Fruit fly (Drosophila melanogaster) whole organism, embryonic: ENCODE measurements around the gene Bsg.

ENCODE experiments used
- Adf1 ChIP-seq: fragments of 200-800 bp; sonication (Bioruptor generic); IDR thresholded peaks from 2 replicates; pipeline ENCODE4 v1.3.6; 2022; ENCODE audit warnings: missing biosample characterization, missing genetic modification characterization
- BEAF-32 ChIP-seq: fragments of 200-800 bp; sonication (Bioruptor generic); optimal IDR thresholded peaks from 3 replicates; lab custom pipeline; 2017; ENCODE audit warnings: missing biosample characterization, missing genetic modification characterization, mild to moderate bottlenecking, moderate library complexity, missing genetic modification reagents
- Bdp1 ChIP-seq: fragments of 200-800 bp; sonication (Bioruptor generic); optimal IDR thresholded peaks from 3 replicates; lab custom pipeline; 2016; ENCODE audit warnings: missing biosample characterization, missing genetic modification characterization
- CG10267 ChIP-seq: fragments of 200-800 bp; sonication (Bioruptor generic); optimal IDR thresholded peaks from 2 replicates; lab custom pipeline; 2018; ENCODE audit warnings: missing biosample characterization, mild to moderate bottlenecking, missing genetic modification characterization, moderate library complexity
- CG1529 ChIP-seq: fragments of 200-800 bp; sonication (Bioruptor generic); optimal IDR thresholded peaks from 3 replicates; lab custom pipeline; 2018; ENCODE audit warnings: missing biosample characterization, missing genetic modification characterization
- CG15514 ChIP-seq: fragments of 200-800 bp; sonication (Bioruptor generic); optimal IDR thresholded peaks from 3 replicates; lab custom pipeline; 2017; ENCODE audit warnings: missing biosample characterization, missing genetic modification characterization, mild to moderate bottlenecking, moderate library complexity, missing genetic modification reagents
- CG1603 ChIP-seq: fragments of 200-800 bp; sonication (Bioruptor generic); optimal IDR thresholded peaks from 2 replicates; lab custom pipeline; 2019; ENCODE audit warnings: missing biosample characterization, mild to moderate bottlenecking, missing genetic modification characterization, moderate library complexity
- CG17359 ChIP-seq: fragments of 200-800 bp; sonication (Bioruptor generic); optimal IDR thresholded peaks from 3 replicates; lab custom pipeline; 2018; ENCODE audit warnings: missing biosample characterization, mild to moderate bottlenecking, missing genetic modification characterization, moderate library complexity
- CG17802 ChIP-seq: fragments of 200-800 bp; sonication (Bioruptor generic); optimal IDR thresholded peaks from 2 replicates; lab custom pipeline; 2018; ENCODE audit warnings: missing biosample characterization, mild to moderate bottlenecking, missing genetic modification characterization, moderate library complexity
- CG30431 ChIP-seq: fragments of 200-800 bp; sonication (Bioruptor generic); optimal IDR thresholded peaks from 2 replicates; lab custom pipeline; 2017; ENCODE audit warnings: missing biosample characterization, missing genetic modification characterization
- CG34224 ChIP-seq: fragments of 200-800 bp; sonication (Bioruptor generic); IDR thresholded peaks from 3 replicates; pipeline ENCODE4 v1.3.6; 2022; ENCODE audit warnings: missing biosample characterization, missing genetic modification characterization; ENCODE audit not compliant: partially characterized antibody
- CG34376 ChIP-seq: fragments of 200-800 bp; sonication (Bioruptor generic); optimal IDR thresholded peaks from 2 replicates; lab custom pipeline; 2018; ENCODE audit warnings: missing biosample characterization, mild to moderate bottlenecking, missing genetic modification characterization
- CG6175 ChIP-seq: fragments of 200-800 bp; sonication (Bioruptor generic); IDR thresholded peaks from 3 replicates; pipeline ENCODE4 v1.3.6; 2022; ENCODE audit warnings: missing biosample characterization, missing genetic modification characterization
- CG6854 ChIP-seq: fragments of 200-800 bp; sonication (Bioruptor generic); optimal IDR thresholded peaks from 3 replicates; lab custom pipeline; 2017; ENCODE audit warnings: missing biosample characterization, mild to moderate bottlenecking, missing genetic modification characterization
- CG8924 ChIP-seq: fragments of 200-800 bp; optimal IDR thresholded peaks from 3 replicates; lab custom pipeline; 2019; ENCODE audit warnings: missing biosample characterization, mild to moderate bottlenecking, missing genetic modification characterization, moderate library complexity
- Chrac-16 ChIP-seq: fragments of 200-800 bp; sonication (Bioruptor generic); optimal IDR thresholded peaks from 3 replicates; lab custom pipeline; 2016; ENCODE audit warnings: missing biosample characterization, missing genetic modification characterization
- Dek ChIP-seq: fragments of 200-800 bp; sonication (Bioruptor generic); optimal IDR thresholded peaks from 3 replicates; lab custom pipeline; 2019; ENCODE audit warnings: missing biosample characterization, mild to moderate bottlenecking, missing genetic modification characterization, moderate library complexity
- Dip2 ChIP-seq: fragments of 200-800 bp; sonication (Bioruptor generic); IDR thresholded peaks from 2 replicates; pipeline ENCODE4 v1.3.6; 2022; ENCODE audit warnings: missing biosample characterization, missing genetic modification characterization
- Dll ChIP-seq: fragments of 200-800 bp; sonication (Bioruptor generic); IDR thresholded peaks from 4 replicates; pipeline ENCODE4 v1.3.6; 2022; ENCODE audit warnings: missing biosample characterization, missing genetic modification characterization; ENCODE audit not compliant: partially characterized antibody
- Doc3 ChIP-seq: fragments of 200-800 bp; sonication (Bioruptor generic); IDR thresholded peaks from 3 replicates; pipeline ENCODE4 v1.3.6; 2022; ENCODE audit warnings: missing biosample characterization, missing genetic modification characterization; ENCODE audit not compliant: partially characterized antibody
- Dp ChIP-seq: fragments of 200-800 bp; sonication (Bioruptor generic); optimal IDR thresholded peaks from 2 replicates; lab custom pipeline; 2018; ENCODE audit warnings: missing biosample characterization, mild to moderate bottlenecking, missing genetic modification characterization, moderate library complexity
- Ets65A ChIP-seq: fragments of 200-800 bp; sonication (Bioruptor generic); peaks from one replicate; lab custom pipeline; 2016; ENCODE audit warnings: missing biosample characterization, missing genetic modification characterization
- H15 ChIP-seq: fragments of 200-800 bp; sonication (Bioruptor generic); IDR thresholded peaks from 3 replicates; pipeline ENCODE4 v1.3.6; 2022; ENCODE audit warnings: missing biosample characterization, missing genetic modification characterization
- MTF-1 ChIP-seq: fragments of 200-800 bp; sonication (Bioruptor generic); optimal IDR thresholded peaks from 2 replicates; lab custom pipeline; 2018; ENCODE audit warnings: missing biosample characterization, mild to moderate bottlenecking, missing genetic modification characterization, borderline replicate concordance
- Mrtf ChIP-seq: fragments of 200-800 bp; sonication (Bioruptor generic); IDR thresholded peaks from 3 replicates; pipeline ENCODE4 v1.3.6; 2022; ENCODE audit warnings: missing biosample characterization, missing genetic modification characterization
- Myb ChIP-seq: fragments of 200-800 bp; sonication (Bioruptor generic); optimal IDR thresholded peaks from 2 replicates; lab custom pipeline; 2016; ENCODE audit warnings: missing biosample characterization, missing genetic modification characterization
- Nf-YB ChIP-seq: fragments of 200-800 bp; sonication (Bioruptor generic); optimal IDR thresholded peaks from 3 replicates; lab custom pipeline; 2019; ENCODE audit warnings: missing biosample characterization, mild to moderate bottlenecking, missing genetic modification characterization, moderate library complexity
- Ptx1 ChIP-seq: fragments of 200-800 bp; sonication (Bioruptor generic); IDR thresholded peaks from 2 replicates; pipeline ENCODE4 v1.3.6; 2022; ENCODE audit warnings: missing biosample characterization, missing genetic modification characterization
- Sry-δ ChIP-seq: fragments of 200-800 bp; sonication (Bioruptor generic); optimal IDR thresholded peaks from 2 replicates; lab custom pipeline; 2016; ENCODE audit warnings: missing biosample characterization, missing genetic modification characterization
- al ChIP-seq: fragments of 200-800 bp; sonication (Bioruptor generic); IDR thresholded peaks from 2 replicates; pipeline ENCODE4 v1.3.6; 2022; ENCODE audit warnings: missing biosample characterization, missing genetic modification characterization
- ase ChIP-seq: fragments of 200-800 bp; sonication (Bioruptor generic); IDR thresholded peaks from 3 replicates; pipeline ENCODE4 v1.3.6; 2022; ENCODE audit warnings: missing biosample characterization, missing genetic modification characterization
- danr ChIP-seq: fragments of 200-800 bp; sonication (Bioruptor generic); IDR thresholded peaks from 2 replicates; pipeline ENCODE4 v1.3.6; 2022; ENCODE audit warnings: missing biosample characterization, missing genetic modification characterization
- fu2 ChIP-seq: fragments of 200-800 bp; sonication (Bioruptor generic); optimal IDR thresholded peaks from 2 replicates; lab custom pipeline; 2016; ENCODE audit warnings: missing biosample characterization, missing genetic modification characterization
- pfk ChIP-seq: fragments of 200-800 bp; sonication (Bioruptor generic); optimal IDR thresholded peaks from 2 replicates; lab custom pipeline; 2018; ENCODE audit warnings: missing biosample characterization, mild to moderate bottlenecking, missing genetic modification characterization, moderate library complexity
- pita ChIP-seq: fragments of 200-800 bp; sonication (Bioruptor generic); optimal IDR thresholded peaks from 2 replicates; lab custom pipeline; 2017; ENCODE audit warnings: missing biosample characterization, mild to moderate bottlenecking, missing genetic modification characterization
- pnt ChIP-seq: fragments of 200-800 bp; sonication (Bioruptor generic); optimal IDR thresholded peaks from 3 replicates; lab custom pipeline; 2016; ENCODE audit warnings: missing biosample characterization, missing genetic modification characterization
- pzg ChIP-seq: fragments of 200-800 bp; sonication (Bioruptor generic); optimal IDR thresholded peaks from 3 replicates; lab custom pipeline; 2018; ENCODE audit warnings: missing biosample characterization, mild to moderate bottlenecking, missing genetic modification characterization, moderate library complexity
- sens ChIP-seq: fragments of 200-800 bp; sonication (Bioruptor generic); peaks from one replicate; lab custom pipeline; 2016; ENCODE audit warnings: missing biosample characterization, missing genetic modification characterization
- slp2 ChIP-seq: fragments of 200-800 bp; sonication (Bioruptor generic); optimal IDR thresholded peaks from 2 replicates; lab custom pipeline; 2016; ENCODE audit warnings: missing biosample characterization, missing genetic modification characterization
- trem ChIP-seq: fragments of 200-800 bp; optimal IDR thresholded peaks from 3 replicates; lab custom pipeline; 2019; ENCODE audit warnings: missing biosample characterization, mild to moderate bottlenecking, missing genetic modification characterization, moderate library complexity
- zen ChIP-seq: fragments of 200-800 bp; sonication (Bioruptor generic); optimal IDR thresholded peaks from 3 replicates; lab custom pipeline; 2018; ENCODE audit warnings: missing biosample characterization, mild to moderate bottlenecking, missing genetic modification characterization, moderate library complexity

The Bsg gene

dm6 chr2L:8133772-8134386 lies 50.7 kb downstream of the Bsg start (continued):
- no peak for TF ChIP-seq pita (GFP tag; lab: Kevin White, UChicago)
- no peak for TF ChIP-seq Nf-YB (GFP tag; lab: Kevin White, UChicago)
- TF ChIP-seq pfk (GFP tag; lab: Kevin White, UChicago) = peak; percentile 91
- TF ChIP-seq ase (GFP tag; lab: Robert Waterston, UW) = no peak
- no peak for TF ChIP-seq MTF-1 (GFP tag; lab: Kevin White, UChicago)
- TF ChIP-seq CG6854 (GFP tag; lab: Kevin White, UChicago) = no peak
- peak; percentile 28 for TF ChIP-seq Myb (GFP tag; lab: Kevin White, UChicago)
- TF ChIP-seq Chrac-16 (GFP tag; lab: Kevin White, UChicago) = no peak
- no peak for TF ChIP-seq CG17359 (tag; lab: Kevin White, UChicago)
- TF ChIP-seq Sry-δ (GFP tag; lab: Kevin White, UChicago) = peak; percentile 24
- no peak for TF ChIP-seq CG6175 (GFP tag; lab: Robert Waterston, UW)
- no peak for TF ChIP-seq zen
- no peak for TF ChIP-seq CG34376 (GFP tag; lab: Kevin White, UChicago)
- peak; percentile 3 for TF ChIP-seq sens
- TF ChIP-seq BEAF-32 = peak; percentile 23
- TF ChIP-seq pnt (GFP tag; lab: Kevin White, UChicago) = no peak
- TF ChIP-seq Mrtf = no peak
- peak; percentile 50; the same call in 1 of the 4 replicates for TF ChIP-seq Dll (GFP tag; lab: Robert Waterston, UW)
- no peak for TF ChIP-seq Ptx1 (GFP tag; lab: Robert Waterston, UW)
- TF ChIP-seq CG15514 (GFP tag; lab: Kevin White, UChicago) = no peak
- TF ChIP-seq Doc3 (GFP tag; lab: Robert Waterston, UW) = no peak
- TF ChIP-seq pzg (GFP tag; lab: Kevin White, UChicago) = peak; percentile 78
- TF ChIP-seq CG1603 = peak; percentile 98
- no peak for TF ChIP-seq CG17802 (tag; lab: Kevin White, UChicago)
- no peak for TF ChIP-seq CG8924 (tag; lab: Kevin White, UChicago)
- TF ChIP-seq trem (tag; lab: Kevin White, UChicago) = peak; percentile 53
- TF ChIP-seq CG34224 (GFP tag; lab: Robert Waterston, UW) = no peak; the same call in 2 of the 3 replicates
- TF ChIP-seq CG1529 (GFP tag; lab: Kevin White, UChicago) = no peak
- TF ChIP-seq Dp (GFP tag; lab: Kevin White, UChicago) = peak; percentile 94

- TF ChIP-seq Bdp1 (GFP tag; lab: Kevin White, UChicago) (no peak), H15 (GFP tag; lab: Robert Waterston, UW) (no peak), al (no peak), danr (GFP tag; lab: Robert Waterston, UW) (no peak), Ets65A (GFP tag; lab: Kevin White, UChicago) (no peak), CG6175 (GFP tag; lab: Robert Waterston, UW) (no peak), fu2 (GFP tag; lab: Kevin White, UChicago) (no peak), Dip2 (GFP tag; lab: Robert Waterston, UW) (no peak), slp2 (GFP tag; lab: Kevin White, UChicago) (no peak), CG1529 (GFP tag; lab: Kevin White, UChicago) (no peak), CG30431 (GFP tag; lab: Kevin White, UChicago) (no peak), Adf1 (GFP tag; lab: Robert Waterston, UW) (no peak), Dek (no peak), CG10267 (tag; lab: Kevin White, UChicago) (no peak)
Observed at dm6 chr2L:8142760-8143159, 59.5 kb downstream of the Bsg start.
